Worm (Caenorhabditis elegans): ENCODE results near the gene alh-10.

DNA sequence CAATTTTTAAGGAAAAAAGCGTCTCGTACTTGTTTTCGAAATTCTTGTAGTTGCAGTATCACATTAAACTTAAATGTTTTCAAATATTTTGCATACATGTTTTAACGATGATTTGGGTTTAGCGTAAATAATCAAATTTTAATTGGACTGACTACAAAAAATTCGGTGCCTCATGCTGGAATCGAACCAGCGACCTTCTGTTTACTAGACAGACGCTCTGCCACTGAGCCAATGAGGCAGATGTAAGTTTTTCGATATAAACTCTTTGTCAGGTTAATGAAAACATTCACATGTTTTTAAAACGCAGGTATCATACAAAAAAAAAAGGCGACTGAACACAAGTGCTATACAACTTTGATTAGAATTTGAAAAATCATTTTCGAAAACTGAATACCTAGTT is 33.4 kb upstream of the alh-10 start:
- TF ChIP-seq pha-4 (tag; optimal IDR thresholded peaks at IDR 0.05) (no peak), snpc-4 (GFP tag; optimal IDR thresholded peaks at IDR 0.05) (peak; percentile 32), snpc-4 (tag; optimal IDR thresholded peaks at IDR 0.05) (peak in 1 of 4 experiments; percentile 68), K12H6.12 (tag; optimal IDR thresholded peaks at IDR 0.05) (no peak), B0336.3 (GFP tag; IDR thresholded peaks at IDR 0.05) (no peak), nhr-27 (tag; optimal IDR thresholded peaks at IDR 0.05) (no peak), snpc-1.3 (tag; optimal IDR thresholded peaks at IDR 0.05; ENCODE audit: insufficient read depth) (peak; percentile 54), tlf-1 (GFP tag; optimal IDR thresholded peaks at IDR 0.05) (no peak), lsl-1 (GFP tag; optimal IDR thresholded peaks at IDR 0.05) (no peak)
